Worm (Caenorhabditis elegans): ENCODE results near the gene nhr-119.

nhr-119 gene

ce11 chrII:2781355-2781754 lies 19.0 kb downstream of the nhr-119 start, which contains the start of gene F08D12.2:
F08D12.2 (plus strand) TSS chrII:2781655.
- no peak for TF ChIP-seq unc-62 (GFP tag; optimal IDR thresholded peaks at IDR 0.05)

- no peak for TF ChIP-seq unc-62 (GFP tag; optimal IDR thresholded peaks at IDR 0.05)
These were observed 19.6 kb downstream of the nhr-119 start for ce11 chrII:2780804-2781203.

DNA sequence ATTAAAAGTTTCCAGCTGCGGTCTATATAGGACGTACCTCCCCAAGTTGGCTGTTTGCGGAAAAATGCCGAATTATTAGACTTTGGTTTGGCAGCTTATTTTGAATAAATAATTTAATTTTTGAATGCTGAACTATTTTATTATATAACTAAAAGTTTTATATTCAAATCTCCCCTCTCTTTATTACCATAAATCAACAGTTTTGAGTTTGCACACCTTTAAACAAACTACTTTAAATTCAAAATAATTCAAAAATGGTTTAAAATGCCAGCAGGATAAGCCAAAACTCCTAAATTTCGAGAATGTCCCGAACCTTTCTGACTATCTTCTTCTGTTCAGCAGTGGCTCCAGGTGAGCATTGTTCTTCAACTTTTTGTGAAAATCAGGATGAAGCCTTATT lies 21.1 kb downstream of the nhr-119 start, which contains the start of gene F08D12.3:
Gene F08D12.3, plus strand, starts transcription at position 301 of the 400 bp plus-strand sequence.
- TF ChIP-seq unc-62 (GFP tag; optimal IDR thresholded peaks at IDR 0.05), result no peak

DNA sequence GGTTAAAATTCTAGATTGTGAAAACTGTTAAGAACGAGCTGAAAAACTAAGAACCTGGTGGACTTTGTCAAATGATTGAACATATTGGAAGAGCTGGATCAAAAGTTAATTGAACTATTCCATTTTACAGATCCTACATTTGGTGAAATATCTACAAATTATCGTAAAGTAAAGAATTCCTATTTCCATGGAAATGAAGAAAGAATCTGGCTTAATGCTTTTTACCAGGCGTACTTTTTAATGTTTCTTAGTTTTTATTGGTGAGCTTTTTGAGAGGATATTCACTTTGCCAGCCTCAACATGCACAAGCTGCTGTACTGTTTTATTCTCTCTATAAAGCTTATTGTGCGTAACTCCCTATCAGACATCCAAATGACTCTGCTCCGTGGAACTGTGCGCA lies 22.6 kb downstream of the nhr-119 start, which contains the start of gene F08D12.4:
Gene F08D12.4, plus strand, starts transcription at position 301 of the 400 bp plus-strand sequence.
- no peak for TF ChIP-seq unc-62 (GFP tag; optimal IDR thresholded peaks at IDR 0.05)

DNA sequence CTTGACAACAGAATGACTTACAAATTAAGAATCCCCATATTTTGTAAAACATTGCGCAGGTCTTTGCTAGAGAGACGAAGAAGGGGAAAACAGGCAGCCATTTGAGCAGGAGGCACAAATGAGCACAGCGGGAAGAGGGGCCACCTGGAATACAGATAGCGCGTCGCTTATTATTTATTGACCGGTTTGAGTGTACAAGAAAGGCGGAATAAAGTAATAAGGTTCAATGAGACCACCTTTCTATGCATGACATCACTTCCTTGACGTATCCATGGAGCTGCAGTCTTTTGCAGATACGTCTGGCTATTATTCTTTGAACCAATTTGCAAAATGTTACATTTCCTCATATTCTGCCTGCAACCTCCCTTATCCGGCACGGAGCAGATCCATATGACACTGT lies 25.5 kb downstream of the nhr-119 start, which contains the start of gene fbxb-111:
Gene fbxb-111, minus strand, starts transcription at position 101 of the 400 bp plus-strand sequence.
- TF ChIP-seq unc-62 (GFP tag; optimal IDR thresholded peaks at IDR 0.05), result no peak

DNA sequence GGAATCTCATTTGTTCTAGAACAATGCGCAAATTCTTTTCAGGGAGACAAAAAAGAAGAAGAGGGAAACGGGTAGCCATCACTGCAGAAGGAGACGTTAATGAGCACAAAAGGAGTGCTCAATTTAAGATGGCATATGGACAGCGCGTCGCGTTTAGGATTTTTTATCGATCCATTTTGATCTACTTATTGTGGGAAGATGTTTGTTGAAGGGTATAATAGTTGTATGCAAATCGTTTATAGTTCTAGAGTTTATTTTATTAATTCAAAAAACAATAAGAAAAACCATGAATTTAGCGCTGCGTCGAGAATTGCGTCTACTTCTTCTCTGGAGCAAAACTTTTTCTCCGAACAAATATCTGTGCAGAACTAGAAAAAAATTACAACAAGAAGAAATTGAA lies 26.9 kb downstream of the nhr-119 start, which contains the start of gene sdz-9:
Gene sdz-9, minus strand, starts transcription at position 101 of the 400 bp plus-strand sequence.
- no peak for TF ChIP-seq unc-62 (GFP tag; optimal IDR thresholded peaks at IDR 0.05)

ce11 chrII:2772166-2772565 lies 28.2 kb downstream of the nhr-119 start, which contains the start of gene sdz-10:
sdz-10 (minus strand) TSS chrII:2772266.
- TF ChIP-seq unc-62 (GFP tag; optimal IDR thresholded peaks at IDR 0.05), result no peak

DNA sequence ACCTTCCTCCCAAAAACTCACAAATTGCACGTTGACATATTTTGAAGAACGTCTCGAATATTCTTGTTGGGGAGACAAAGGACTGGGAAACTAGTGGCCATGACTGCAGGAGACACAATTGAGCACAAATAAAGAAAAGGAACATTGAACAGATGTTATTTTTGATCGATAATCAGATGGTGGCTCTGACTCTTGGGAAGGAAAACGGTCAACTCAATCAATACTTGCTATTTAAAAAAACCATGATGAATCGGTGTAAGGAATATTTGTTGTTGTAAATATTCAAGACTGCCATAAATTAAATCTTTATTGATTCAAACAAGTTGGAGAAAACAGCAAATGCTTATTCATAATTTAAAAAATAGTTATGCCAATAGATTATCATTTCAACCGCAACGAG lies 29.6 kb downstream of the nhr-119 start, which contains the start of gene fbxb-105:
Gene fbxb-105, minus strand, starts transcription at position 101 of the 400 bp plus-strand sequence.
- TF ChIP-seq unc-62 (GFP tag; optimal IDR thresholded peaks at IDR 0.05), result no peak

ce11 chrII:2769021-2769420 lies 31.4 kb downstream of the nhr-119 start, which contains the start of gene F08D12.7:
F08D12.7 (minus strand) TSS chrII:2769121.
- no peak for TF ChIP-seq unc-62 (GFP tag; optimal IDR thresholded peaks at IDR 0.05)

DNA sequence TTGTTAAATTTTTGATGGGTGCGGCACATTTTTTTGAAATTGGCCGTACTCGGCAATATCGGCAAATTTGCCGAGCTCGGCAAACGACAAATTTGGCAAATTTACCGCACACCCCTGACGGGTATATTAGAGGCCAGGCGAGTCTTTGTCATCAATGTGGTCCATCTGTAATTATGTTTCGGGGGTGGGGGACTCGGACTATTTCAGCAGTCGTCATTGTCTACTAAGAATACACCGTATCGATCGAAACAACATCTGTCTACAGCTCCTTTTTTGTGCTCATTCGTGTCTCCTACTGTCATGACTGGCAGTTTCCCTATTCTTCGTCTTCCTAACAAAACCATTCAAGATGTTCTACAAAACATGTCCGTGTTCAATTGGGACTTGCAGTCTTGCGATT lies 34.1 kb downstream of the nhr-119 start, which contains the start of gene F08D12.15:
Gene F08D12.15, plus strand, starts transcription at position 301 of the 400 bp plus-strand sequence.
- TF ChIP-seq unc-62 (GFP tag; optimal IDR thresholded peaks at IDR 0.05), result no peak

- no peak for TF ChIP-seq unc-62 (GFP tag; optimal IDR thresholded peaks at IDR 0.05)
These were observed 35.7 kb downstream of the nhr-119 start, which contains the start of gene fbxb-108 for ce11 chrII:2764664-2765063. fbxb-108 (plus strand) TSS chrII:2764964.

- TF ChIP-seq unc-62 (GFP tag; optimal IDR thresholded peaks at IDR 0.05), result no peak
These were observed 38.3 kb downstream of the nhr-119 start, which contains the start of gene fbxb-106 for ce11 chrII:2762108-2762507. fbxb-106 (plus strand) TSS chrII:2762408.

- no peak for TF ChIP-seq unc-62 (GFP tag; optimal IDR thresholded peaks at IDR 0.05)
These were observed 41.9 kb downstream of the nhr-119 start, which contains the start of gene fbxb-107 for ce11 chrII:2758476-2758875. fbxb-107 (plus strand) TSS chrII:2758772.

- no peak for TF ChIP-seq unc-62 (GFP tag; optimal IDR thresholded peaks at IDR 0.05)
These were observed 42.4 kb downstream of the nhr-119 start, which contains the start of gene F29A7.8 for ce11 chrII:2757954-2758353. F29A7.8 (minus strand) TSS chrII:2758054.

- no peak for TF ChIP-seq unc-62 (GFP tag; optimal IDR thresholded peaks at IDR 0.05)
These were observed 44.0 kb downstream of the nhr-119 start for ce11 chrII:2756351-2756750.

DNA sequence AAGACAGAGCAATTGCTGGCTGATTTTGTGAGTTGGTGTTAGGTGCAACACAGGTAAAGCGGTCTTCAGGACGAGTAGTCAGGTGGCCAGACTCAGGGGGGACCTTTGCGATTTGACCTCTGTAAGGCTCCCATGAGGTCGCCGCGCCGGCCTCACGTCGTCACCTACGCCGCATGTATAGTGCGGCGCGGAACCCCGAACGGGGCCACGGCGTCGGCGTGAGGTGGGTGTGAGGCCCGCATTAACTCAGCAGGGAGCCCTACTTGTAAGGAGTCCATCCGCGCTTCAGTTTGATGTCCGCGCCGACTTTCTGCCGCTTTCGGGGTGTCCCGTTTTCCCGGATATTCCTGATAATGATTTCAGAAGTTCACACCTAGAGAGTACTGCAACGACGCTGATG lies 45.8 kb downstream of the nhr-119 start:
- no peak for TF ChIP-seq unc-62 (GFP tag; optimal IDR thresholded peaks at IDR 0.05)

DNA sequence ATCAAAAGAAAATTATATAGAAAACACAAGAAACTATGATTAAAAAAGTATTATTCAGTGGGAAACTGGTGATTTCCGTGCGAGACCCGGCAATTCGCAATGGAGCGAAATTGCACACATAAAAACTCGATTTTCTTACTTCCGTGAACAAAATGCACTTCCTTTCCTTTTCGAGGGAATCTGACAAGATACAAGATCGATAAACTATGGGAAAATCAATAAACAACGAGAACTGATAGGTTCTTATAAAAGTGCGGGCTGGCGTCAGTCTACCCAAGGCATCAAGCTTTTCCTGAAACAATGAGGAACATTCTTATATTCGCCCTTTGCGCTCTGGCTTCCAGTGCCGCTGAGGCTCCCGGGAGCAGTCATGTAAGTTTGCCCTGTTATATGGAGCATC lies 47.4 kb downstream of the nhr-119 start, which contains the start of gene F29A7.3:
Gene F29A7.3, plus strand, starts transcription at position 301 of the 400 bp plus-strand sequence.
- TF ChIP-seq unc-62 (GFP tag; optimal IDR thresholded peaks at IDR 0.05), result no peak
